Fruit fly (Drosophila melanogaster) whole organism, embryonic: ENCODE data around the gene CG33203.
A peak's percentile ranks its signal among the peaks of the same experiment; 100 is the strongest.

Experiments used
- Adf1 ChIP-seq: fragments of 200-800 bp; sonication (Bioruptor generic); IDR thresholded peaks from 2 replicates; pipeline ENCODE4 v1.3.6; 2022; ENCODE audit warnings: missing biosample characterization, missing genetic modification characterization
- Asciz ChIP-seq: fragments of 200-800 bp; sonication (Bioruptor generic); optimal IDR thresholded peaks from 2 replicates; lab custom pipeline; 2017; ENCODE audit warnings: missing biosample characterization, mild to moderate bottlenecking, missing genetic modification characterization, missing genetic modification reagents
- BEAF-32 ChIP-seq: fragments of 200-800 bp; sonication (Bioruptor generic); optimal IDR thresholded peaks from 3 replicates; lab custom pipeline; 2017; ENCODE audit warnings: missing biosample characterization, missing genetic modification characterization, mild to moderate bottlenecking, moderate library complexity, missing genetic modification reagents
- Bteb2 ChIP-seq: fragments of 200-800 bp; sonication (Bioruptor generic); optimal IDR thresholded peaks from 2 replicates; lab custom pipeline; 2016; ENCODE audit warnings: missing biosample characterization, missing genetic modification characterization
- CG10147 ChIP-seq: fragments of 200-800 bp; sonication (Bioruptor generic); optimal IDR thresholded peaks from 2 replicates; lab custom pipeline; 2019; ENCODE audit warnings: missing biosample characterization, mild to moderate bottlenecking, missing genetic modification characterization, moderate library complexity
- CG10321 ChIP-seq: fragments of 200-800 bp; sonication (Bioruptor generic); IDR thresholded peaks from 2 replicates; pipeline ENCODE4 v1.3.6; 2022; ENCODE audit warnings: missing biosample characterization, missing genetic modification characterization
- CG11398 ChIP-seq: fragments of 200-800 bp; sonication (Bioruptor generic); optimal IDR thresholded peaks from 2 replicates; lab custom pipeline; 2016; ENCODE audit warnings: missing biosample characterization, missing genetic modification characterization
- CG12299 ChIP-seq: fragments of 200-800 bp; sonication (Bioruptor generic); optimal IDR thresholded peaks from 2 replicates; lab custom pipeline; 2018; ENCODE audit warnings: missing biosample characterization, mild to moderate bottlenecking, missing genetic modification characterization
- CG13424 ChIP-seq: fragments of 200-800 bp; sonication (Bioruptor generic); optimal IDR thresholded peaks from 2 replicates; lab custom pipeline; 2019; ENCODE audit warnings: missing biosample characterization, mild to moderate bottlenecking, missing genetic modification characterization, moderate library complexity
- CG13894 ChIP-seq: fragments of 200-800 bp; sonication (Bioruptor generic); optimal IDR thresholded peaks from 3 replicates; lab custom pipeline; 2018; ENCODE audit warnings: missing biosample characterization, mild to moderate bottlenecking, missing genetic modification characterization, moderate library complexity
- CG14965 ChIP-seq: fragments of 200-800 bp; sonication (Bioruptor generic); optimal IDR thresholded peaks from 2 replicates; lab custom pipeline; 2016; ENCODE audit warnings: missing biosample characterization, missing genetic modification characterization, borderline replicate concordance
- CG15514 ChIP-seq: fragments of 200-800 bp; sonication (Bioruptor generic); optimal IDR thresholded peaks from 3 replicates; lab custom pipeline; 2017; ENCODE audit warnings: missing biosample characterization, missing genetic modification characterization, mild to moderate bottlenecking, moderate library complexity, missing genetic modification reagents
- CG1602 ChIP-seq: fragments of 200-800 bp; sonication (Bioruptor generic); optimal IDR thresholded peaks from 3 replicates; lab custom pipeline; 2016; ENCODE audit warnings: missing biosample characterization, missing genetic modification characterization
- CG1792 ChIP-seq: fragments of 200-800 bp; sonication (Bioruptor generic); optimal IDR thresholded peaks from 2 replicates; lab custom pipeline; 2016; ENCODE audit warnings: missing biosample characterization, missing genetic modification characterization
- CG1832 ChIP-seq: fragments of 200-800 bp; sonication (Bioruptor generic); optimal IDR thresholded peaks from 2 replicates; lab custom pipeline; 2017; ENCODE audit warnings: missing biosample characterization, mild to moderate bottlenecking, missing genetic modification characterization, inconsistent platforms
- CG18599 ChIP-seq: fragments of 200-800 bp; sonication (Bioruptor generic); optimal IDR thresholded peaks from 3 replicates; lab custom pipeline; 2017; ENCODE audit warnings: missing biosample characterization, missing genetic modification characterization, mild to moderate bottlenecking, moderate library complexity, missing genetic modification reagents
- CG2129 ChIP-seq: fragments of 200-800 bp; sonication (Bioruptor generic); IDR thresholded peaks from 2 replicates; pipeline ENCODE4 v1.3.6; 2022; ENCODE audit warnings: missing biosample characterization, missing genetic modification characterization; ENCODE audit not compliant: partially characterized antibody
- CG31224 ChIP-seq: fragments of 200-800 bp; sonication (Bioruptor generic); IDR thresholded peaks from 2 replicates; pipeline ENCODE4 v1.3.6; 2022; ENCODE audit warnings: missing biosample characterization, missing genetic modification characterization
- CG32532 ChIP-seq: fragments of 200-800 bp; sonication (Bioruptor generic); IDR thresholded peaks from 2 replicates; pipeline ENCODE4 v1.3.6; 2022; ENCODE audit warnings: missing biosample characterization, missing genetic modification characterization
- CG32767 ChIP-seq: fragments of 200-800 bp; sonication (Bioruptor generic); IDR thresholded peaks from 2 replicates; pipeline ENCODE4 v1.3.6; 2022; ENCODE audit warnings: missing biosample characterization, missing genetic modification characterization
- CG43689 ChIP-seq: fragments of 200-800 bp; sonication (Bioruptor generic); IDR thresholded peaks from 2 replicates; pipeline ENCODE4 v1.3.6; 2022; ENCODE audit warnings: missing biosample characterization, missing genetic modification characterization
- Dad ChIP-seq: fragments of 200-800 bp; sonication (Bioruptor generic); optimal IDR thresholded peaks from 3 replicates; lab custom pipeline; 2016; ENCODE audit warnings: missing biosample characterization, missing genetic modification characterization
- Deaf1 ChIP-seq: fragments of 200-800 bp; optimal IDR thresholded peaks from 3 replicates; lab custom pipeline; 2019; ENCODE audit warnings: missing biosample characterization, mild to moderate bottlenecking, missing genetic modification characterization, moderate library complexity
- Dfd ChIP-seq, 2 experiments: fragments of >200 bp; optimal IDR thresholded peaks; 2 replicates each; lab custom pipeline; 2017; ENCODE audit warnings: missing biosample characterization in 2 of 2, missing genetic modification characterization in 2 of 2
- Fer2 ChIP-seq: fragments of 200-800 bp; sonication (Bioruptor generic); optimal IDR thresholded peaks from 2 replicates; lab custom pipeline; 2018; ENCODE audit warnings: missing biosample characterization, mild to moderate bottlenecking, missing genetic modification characterization, moderate library complexity
- Lhr ChIP-seq: fragments of 200-800 bp; sonication (Bioruptor generic); optimal IDR thresholded peaks from 3 replicates; lab custom pipeline; 2017; ENCODE audit warnings: mild to moderate bottlenecking, missing biosample characterization, missing genetic modification reagents, missing genetic modification characterization
- MBD-R2 ChIP-seq: fragments of 200-800 bp; sonication (Bioruptor generic); IDR thresholded peaks from 2 replicates; pipeline ENCODE4 v1.3.6; 2022; ENCODE audit warnings: missing biosample characterization, missing genetic modification characterization
- Nf-YA ChIP-seq: fragments of 200-800 bp; sonication (Bioruptor generic); IDR thresholded peaks from 2 replicates; pipeline ENCODE4 v1.3.6; 2022; ENCODE audit warnings: missing biosample characterization, missing genetic modification characterization
- Nf-YB ChIP-seq: fragments of 200-800 bp; sonication (Bioruptor generic); optimal IDR thresholded peaks from 3 replicates; lab custom pipeline; 2019; ENCODE audit warnings: missing biosample characterization, mild to moderate bottlenecking, missing genetic modification characterization, moderate library complexity
- Poxn ChIP-seq: fragments of 200-800 bp; sonication (Bioruptor generic); IDR thresholded peaks from 2 replicates; pipeline ENCODE4 v1.3.6; 2022; ENCODE audit warnings: missing biosample characterization, missing genetic modification characterization
- Six4 ChIP-seq: fragments of 200-800 bp; sonication (Bioruptor generic); optimal IDR thresholded peaks from 2 replicates; lab custom pipeline; 2016; ENCODE audit warnings: missing biosample characterization, missing genetic modification characterization
- abd-A ChIP-seq: fragments of 200-800 bp; sonication (Bioruptor generic); optimal IDR thresholded peaks from 3 replicates; lab custom pipeline; 2019; ENCODE audit warnings: missing biosample characterization, mild to moderate bottlenecking, missing genetic modification characterization, moderate library complexity
- al ChIP-seq: fragments of 200-800 bp; sonication (Bioruptor generic); IDR thresholded peaks from 2 replicates; pipeline ENCODE4 v1.3.6; 2022; ENCODE audit warnings: missing biosample characterization, missing genetic modification characterization
- bigmax ChIP-seq: fragments of 200-800 bp; sonication (Bioruptor generic); optimal IDR thresholded peaks from 2 replicates; lab custom pipeline; 2018; ENCODE audit warnings: missing biosample characterization, mild to moderate bottlenecking, missing genetic modification characterization
- bsh ChIP-seq, 2 experiments: fragments of 200-800 bp; sonication (Bioruptor generic); optimal IDR thresholded peaks; 2 replicates each; lab custom pipeline; 2017 to 2018; ENCODE audit warnings: mild to moderate bottlenecking in 2 of 2, missing biosample characterization in 2 of 2, missing genetic modification characterization in 2 of 2, moderate library complexity in 1 of 2
- caup ChIP-seq: fragments of 200-800 bp; sonication (Bioruptor generic); optimal IDR thresholded peaks from 3 replicates; lab custom pipeline; 2017; ENCODE audit warnings: missing biosample characterization, mild to moderate bottlenecking, missing genetic modification characterization, moderate library complexity; ENCODE audit not compliant: severe bottlenecking
- chm ChIP-seq: fragments of 200-800 bp; sonication (Bioruptor generic); IDR thresholded peaks from 2 replicates; pipeline ENCODE4 v1.3.6; 2022; ENCODE audit warnings: missing biosample characterization, missing genetic modification characterization
- ci ChIP-seq: fragments of 200-800 bp; sonication (Bioruptor generic); IDR thresholded peaks from 3 replicates; pipeline ENCODE4 v1.3.6; 2022; ENCODE audit warnings: missing biosample characterization, missing genetic modification characterization
- cwo ChIP-seq: fragments of 200-800 bp; sonication (Bioruptor generic); optimal IDR thresholded peaks from 3 replicates; lab custom pipeline; 2017; ENCODE audit warnings: missing biosample characterization, missing genetic modification characterization, mild to moderate bottlenecking, moderate library complexity, missing genetic modification reagents
- dan ChIP-seq: fragments of 200-800 bp; sonication (Bioruptor generic); IDR thresholded peaks from 2 replicates; pipeline ENCODE4 v1.3.6; 2022; ENCODE audit warnings: missing biosample characterization, missing genetic modification characterization
- eyg ChIP-seq: fragments of 200-800 bp; sonication (Bioruptor generic); optimal IDR thresholded peaks from 3 replicates; lab custom pipeline; 2016; ENCODE audit warnings: missing biosample characterization, missing genetic modification characterization
- fd96Cb ChIP-seq: fragments of 200-800 bp; sonication (Bioruptor generic); optimal IDR thresholded peaks from 2 replicates; lab custom pipeline; 2018; ENCODE audit warnings: missing biosample characterization, mild to moderate bottlenecking, missing genetic modification characterization, moderate library complexity
- ftz-f1 ChIP-seq: fragments of 200-800 bp; sonication (Bioruptor generic); optimal IDR thresholded peaks from 2 replicates; lab custom pipeline; 2016; ENCODE audit warnings: missing biosample characterization, missing genetic modification characterization
- h ChIP-seq: fragments of >200 bp; optimal IDR thresholded peaks from 2 replicates; lab custom pipeline; 2017
- kni ChIP-seq: fragments of 200-800 bp; sonication (Bioruptor generic); optimal IDR thresholded peaks from 3 replicates; lab custom pipeline; 2017; ENCODE audit warnings: mild to moderate bottlenecking, missing biosample characterization, missing genetic modification reagents, missing genetic modification characterization
- lbe ChIP-seq: fragments of 200-800 bp; sonication (Bioruptor generic); optimal IDR thresholded peaks from 2 replicates; lab custom pipeline; 2016; ENCODE audit warnings: missing biosample characterization, mild to moderate bottlenecking, missing genetic modification characterization
- psq ChIP-seq: fragments of 200-800 bp; sonication (Bioruptor generic); optimal IDR thresholded peaks from 2 replicates; lab custom pipeline; 2017; ENCODE audit warnings: missing biosample characterization, missing genetic modification characterization
- sens ChIP-seq: fragments of 200-800 bp; sonication (Bioruptor generic); peaks from one replicate; lab custom pipeline; 2016; ENCODE audit warnings: missing biosample characterization, missing genetic modification characterization
- sisA ChIP-seq: fragments of 200-800 bp; sonication (Bioruptor generic); IDR thresholded peaks from 2 replicates; pipeline ENCODE4 v1.3.6; 2022; ENCODE audit warnings: missing biosample characterization, missing genetic modification characterization
- stwl ChIP-seq: fragments of 200-800 bp; sonication (Bioruptor generic); optimal IDR thresholded peaks from 3 replicates; lab custom pipeline; 2018; ENCODE audit warnings: missing biosample characterization, mild to moderate bottlenecking, missing genetic modification characterization, moderate library complexity
- z ChIP-seq: fragments of 200-800 bp; sonication (Bioruptor generic); IDR thresholded peaks from 3 replicates; pipeline ENCODE4 v1.3.6; 2022; ENCODE audit warnings: missing biosample characterization, missing genetic modification characterization

The CG33203 gene

dm6 chr3R:28858241-28858647, 29.3 kb downstream of the CG33203 start (continued):
- TF ChIP-seq Lhr (GFP tag; lab: Kevin White, UChicago): no peak
- TF ChIP-seq CG2129 (GFP tag; lab: Robert Waterston, UW): no peak
- TF ChIP-seq Six4 (GFP tag; lab: Kevin White, UChicago): no peak
- TF ChIP-seq CG1792: no peak
- no peak for TF ChIP-seq eyg (GFP tag; lab: Kevin White, UChicago)
- TF ChIP-seq lbe (GFP tag; lab: Kevin White, UChicago): peak; percentile 26
- no peak for TF ChIP-seq Poxn (GFP tag; lab: Robert Waterston, UW)
- no peak for TF ChIP-seq fd96Cb (tag; lab: Kevin White, UChicago)
- no peak for TF ChIP-seq CG12299 (tag; lab: Kevin White, UChicago)
- TF ChIP-seq CG13894 (tag; lab: Kevin White, UChicago): peak; percentile 35
- no peak for TF ChIP-seq sisA (GFP tag; lab: Robert Waterston, UW)
- TF ChIP-seq psq (GFP tag; lab: Kevin White, UChicago): no peak
- TF ChIP-seq CG32767 (GFP tag; lab: Robert Waterston, UW): 0 out of 2 replicates have a peak, but pooled peaks have one; percentile 38
- TF ChIP-seq bigmax (GFP tag; lab: Kevin White, UChicago): no peak
- TF ChIP-seq CG11398: no peak
- no peak for TF ChIP-seq CG10147 (GFP tag; lab: Kevin White, UChicago)
- no peak for TF ChIP-seq CG13424 (tag; lab: Kevin White, UChicago)
- TF ChIP-seq CG14965 (GFP tag; lab: Kevin White, UChicago): no peak
- TF ChIP-seq Bteb2: no peak
- no peak for TF ChIP-seq CG32532 (GFP tag; lab: Robert Waterston, UW)
- TF ChIP-seq sens (GFP tag; lab: Kevin White, UChicago): peak; percentile 69
- TF ChIP-seq Dad (GFP tag; lab: Kevin White, UChicago): no peak
- no peak for TF ChIP-seq CG1602
- TF ChIP-seq stwl (tag; lab: Kevin White, UChicago): peak; percentile 35
- TF ChIP-seq caup (GFP tag; lab: Kevin White, UChicago): no peak
- no peak for TF ChIP-seq CG31224 (GFP tag; lab: Robert Waterston, UW)
- TF ChIP-seq Fer2 (tag; lab: Kevin White, UChicago): no peak
- no peak for TF ChIP-seq MBD-R2 (GFP tag; lab: Robert Waterston, UW)
- no peak for TF ChIP-seq CG15514 (GFP tag; lab: Kevin White, UChicago)
- TF ChIP-seq bsh (GFP tag; optimal IDR thresholded peaks at IDR 0.05; lab: Kevin White, UChicago): peak in 1 of 2 experiments; percentile 90
- TF ChIP-seq CG18599 (GFP tag; lab: Kevin White, UChicago): no peak
- TF ChIP-seq Deaf1: peak; percentile 69
- peak; percentile 16; the same call in 1 of the 3 replicates for TF ChIP-seq ci
- no peak for TF ChIP-seq dan (GFP tag; lab: Robert Waterston, UW)
- TF ChIP-seq Asciz (GFP tag; lab: Kevin White, UChicago): no peak
- peak; percentile 5 for TF ChIP-seq BEAF-32 (GFP tag; lab: Kevin White, UChicago)
- peak; percentile 8 for TF ChIP-seq kni
- no peak for TF ChIP-seq cwo (GFP tag; lab: Kevin White, UChicago)
- TF ChIP-seq z (GFP tag; lab: Robert Waterston, UW): peak; percentile 44; the same call in 1 of the 3 replicates
- no peak for TF ChIP-seq al (GFP tag; lab: Robert Waterston, UW)
- TF ChIP-seq CG43689: no peak
- no peak for TF ChIP-seq Dfd (GFP tag; optimal IDR thresholded peaks at IDR 0.05; lab: Kevin White, UChicago)
- no peak for TF ChIP-seq Nf-YA (GFP tag; lab: Robert Waterston, UW)
- TF ChIP-seq CG10321 (GFP tag; lab: Robert Waterston, UW): peak; percentile 94
- no peak for TF ChIP-seq Nf-YB
- TF ChIP-seq Adf1 (GFP tag; lab: Robert Waterston, UW): no peak
- no peak for TF ChIP-seq h (lab: Kevin White, UChicago)
- peak; percentile 72 for TF ChIP-seq CG1832 (GFP tag; lab: Kevin White, UChicago)
- TF ChIP-seq chm: peak; percentile 18; the same call in 1 of the 2 replicates
- no peak for TF ChIP-seq ftz-f1 (GFP tag; lab: Kevin White, UChicago)
- TF ChIP-seq abd-A (tag; lab: Kevin White, UChicago): peak; percentile 43
